Worm (Caenorhabditis elegans) whole organism, L4/young adult: ENCODE results near the gene F36G3.3.

Source experiments
- W03F9.2 ChIP-seq: fragments of 150-350 bp; optimal IDR thresholded peaks from 2 replicates; lab custom pipeline; 2014; ENCODE audit warnings: missing biosample characterization, missing genetic modification characterization
- dao-5 ChIP-seq: sonication (generic microtip); optimal IDR thresholded peaks from 2 replicates; lab custom pipeline; 2016; ENCODE audit warnings: missing genotype, missing genetic modification characterization, moderate library complexity, missing compliant biosample characterization
- him-1 ChIP-seq: sonication (generic microtip); optimal IDR thresholded peaks from 2 replicates; lab custom pipeline; 2016; ENCODE audit warnings: missing genotype, missing genetic modification reagents, missing genetic modification characterization, missing compliant biosample characterization

The F36G3.3 gene

DNA sequence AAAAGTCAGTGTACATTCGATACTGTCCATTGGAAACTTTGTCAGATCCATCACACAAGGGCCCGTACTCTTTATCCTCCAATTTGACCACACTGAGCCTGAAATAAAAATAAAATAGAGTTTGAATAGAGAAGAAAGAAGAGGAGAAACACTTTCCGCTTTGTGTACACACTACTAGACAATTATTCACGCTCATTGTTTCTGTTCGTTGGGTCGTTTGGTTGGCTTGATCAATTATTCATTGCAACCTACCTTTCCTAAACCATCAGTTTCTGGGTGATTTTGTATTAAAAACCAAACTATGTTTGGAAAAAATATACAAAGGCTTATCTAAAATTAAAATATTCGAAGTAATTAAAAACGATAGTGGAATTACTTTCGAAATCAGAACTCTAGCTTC, 6.1 kb downstream of the F36G3.3 start:
- no peak for TF ChIP-seq him-1 (tag; lab: Kevin White, UChicago)
- TF ChIP-seq dao-5 (tag; lab: Kevin White, UChicago), result no peak
- no peak for TF ChIP-seq W03F9.2 (tag; lab: Kevin White, UChicago)

DNA sequence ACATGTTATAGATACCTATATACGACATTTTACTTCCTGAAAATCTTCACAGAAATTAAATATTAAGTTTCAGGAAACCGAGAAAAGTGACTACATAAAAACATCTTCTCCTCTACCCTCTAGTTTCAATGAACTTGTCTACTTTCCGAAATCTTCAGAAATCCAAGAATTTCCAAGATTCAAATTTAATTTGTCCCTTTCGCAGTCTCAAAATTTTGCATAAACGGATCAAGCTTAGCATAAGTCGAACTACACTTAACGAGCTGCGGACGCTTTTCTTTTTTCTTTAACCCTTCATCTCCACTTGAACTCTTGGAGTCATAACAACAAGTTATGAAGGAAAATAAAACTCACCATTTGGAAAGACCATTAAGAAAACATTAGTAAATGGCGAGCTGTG, 6.8 kb downstream of the F36G3.3 start:
- no peak for TF ChIP-seq dao-5 (tag; lab: Kevin White, UChicago)
- no peak for TF ChIP-seq W03F9.2 (tag; lab: Kevin White, UChicago)
- TF ChIP-seq him-1 (tag; lab: Kevin White, UChicago), result no peak

DNA sequence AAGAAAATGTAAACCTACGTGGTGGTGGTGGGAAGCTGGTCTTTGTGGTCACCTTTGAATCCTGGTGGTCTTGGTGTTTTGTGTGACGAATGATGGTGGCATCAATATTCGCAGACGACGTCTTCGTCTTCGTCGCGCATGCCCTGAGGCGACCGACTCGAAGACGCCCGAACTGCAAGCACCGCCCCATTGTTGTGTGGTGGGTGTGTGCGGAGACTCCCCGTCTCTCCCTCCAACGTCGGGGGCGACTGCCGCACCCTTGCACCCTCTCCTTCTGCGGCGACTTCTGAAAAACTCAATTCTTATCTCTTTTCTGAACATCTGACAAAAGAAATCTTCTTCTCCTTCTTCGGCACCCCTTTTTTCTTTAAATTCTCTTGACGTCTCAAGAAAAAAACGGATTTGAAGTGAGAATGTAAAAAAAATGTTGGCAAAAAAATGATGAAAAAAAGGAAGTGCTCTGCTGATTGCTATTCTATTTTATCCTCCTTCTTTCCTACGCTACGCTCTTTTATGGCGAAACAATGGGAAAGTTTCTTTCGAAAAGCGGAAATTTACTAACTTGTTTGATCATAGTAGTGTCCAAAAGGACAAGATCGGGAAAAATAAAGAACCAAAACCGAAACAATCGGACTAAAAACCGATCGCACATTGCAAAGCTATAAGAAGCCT, 8.9 kb downstream of the F36G3.3 start, which contains the start of gene lgc-47:
TSS of gene lgc-47 (minus strand) at position 286 of the 672 bp plus-strand sequence.
- no peak for TF ChIP-seq W03F9.2 (tag; lab: Kevin White, UChicago)
- no peak for TF ChIP-seq him-1 (tag; lab: Kevin White, UChicago)
- no peak for TF ChIP-seq dao-5 (tag; lab: Kevin White, UChicago)

DNA sequence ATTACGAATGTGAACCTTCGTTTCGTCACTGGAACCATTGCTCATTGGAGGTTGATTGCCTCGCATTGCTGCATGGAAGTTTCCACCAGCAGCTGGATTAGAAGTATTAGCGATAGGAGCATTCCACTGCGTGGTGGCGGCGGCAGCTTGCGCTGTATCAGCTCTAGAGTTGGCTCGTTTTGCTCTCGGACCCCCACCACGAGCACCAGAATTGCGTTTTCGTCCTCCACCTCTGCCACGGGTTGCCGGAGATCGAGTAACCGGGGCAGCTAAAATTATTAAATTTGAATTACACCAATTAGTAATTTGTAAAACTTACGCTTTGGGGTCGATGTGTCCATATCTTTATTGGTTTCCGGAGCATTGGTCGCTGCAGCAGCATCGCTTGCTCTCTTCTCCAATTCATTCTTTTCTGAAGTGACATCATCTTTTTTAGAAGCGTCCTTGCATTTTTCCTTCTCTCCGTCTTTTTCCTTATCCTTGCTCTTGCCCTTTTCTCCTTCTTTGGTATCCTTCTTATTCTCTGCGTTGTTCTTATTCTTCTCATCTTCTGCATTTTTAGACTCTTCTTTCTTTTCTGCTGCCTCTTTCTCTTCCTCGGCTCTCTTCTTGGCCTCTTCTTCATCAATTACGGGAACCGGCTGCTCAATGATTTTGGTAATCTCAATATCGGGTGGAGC, 15.6 kb downstream of the F36G3.3 start:
- TF ChIP-seq W03F9.2 (tag; lab: Kevin White, UChicago) (no peak), dao-5 (tag; lab: Kevin White, UChicago) (no peak), him-1 (tag; lab: Kevin White, UChicago) (no peak)

DNA sequence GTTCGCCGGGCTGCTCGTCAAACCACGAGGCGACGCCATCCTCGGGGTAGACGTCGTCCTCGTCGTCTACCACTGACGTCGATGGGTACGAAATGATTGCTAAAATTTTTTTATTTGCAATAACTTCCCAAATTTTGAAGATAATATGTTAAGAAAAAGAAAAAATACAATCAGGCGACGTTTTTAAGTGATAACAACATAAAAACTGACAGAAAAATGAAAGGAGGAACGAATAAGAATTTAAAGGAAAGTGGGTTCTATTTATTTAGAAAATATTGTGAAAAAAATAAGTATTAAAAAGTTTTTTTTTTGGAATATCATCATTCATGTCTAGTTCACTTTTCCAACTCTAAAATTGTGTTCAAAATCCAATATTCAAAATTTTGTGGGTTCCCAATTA, 23.5 kb downstream of the F36G3.3 start, which contains the start of gene dpy-22:
TSS of gene dpy-22 (minus strand) at position 101 of the 400 bp plus-strand sequence.
- TF ChIP-seq W03F9.2 (tag; lab: Kevin White, UChicago) (no peak), him-1 (tag; lab: Kevin White, UChicago) (no peak), dao-5 (tag; lab: Kevin White, UChicago) (no peak)

DNA sequence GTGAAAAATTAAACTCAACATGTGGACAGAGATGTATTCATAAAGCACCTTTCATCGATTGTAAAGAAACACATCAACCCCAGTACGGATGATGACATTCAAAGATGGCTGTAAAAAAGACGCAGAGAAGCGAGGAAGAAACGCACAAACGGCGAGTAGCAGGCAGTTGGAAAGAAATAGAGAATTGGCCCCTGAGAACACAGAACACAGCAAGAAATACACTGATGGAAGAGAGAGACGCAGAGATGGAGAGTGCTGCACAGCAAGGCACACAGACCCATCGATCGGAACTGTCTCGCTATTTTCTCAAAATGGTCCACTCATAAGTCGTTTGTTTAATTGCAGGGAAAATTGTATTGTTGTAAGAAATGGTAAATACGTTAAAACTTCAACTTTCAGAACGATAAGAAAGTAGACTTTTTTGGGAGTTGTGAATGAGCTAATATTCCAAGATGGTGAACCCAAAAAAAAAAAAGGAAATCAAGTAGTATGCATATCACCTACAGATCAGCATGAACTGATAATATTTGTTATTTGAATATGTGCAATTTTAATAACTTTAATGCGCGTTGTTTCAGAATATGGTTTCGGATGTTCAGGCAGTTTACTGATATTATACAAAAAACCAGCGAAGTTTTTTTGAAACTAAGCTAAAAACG, 24.1 kb downstream of the F36G3.3 start:
- TF ChIP-seq W03F9.2 (tag; lab: Kevin White, UChicago) (no peak), dao-5 (tag; lab: Kevin White, UChicago) (peak; percentile 14)

DNA sequence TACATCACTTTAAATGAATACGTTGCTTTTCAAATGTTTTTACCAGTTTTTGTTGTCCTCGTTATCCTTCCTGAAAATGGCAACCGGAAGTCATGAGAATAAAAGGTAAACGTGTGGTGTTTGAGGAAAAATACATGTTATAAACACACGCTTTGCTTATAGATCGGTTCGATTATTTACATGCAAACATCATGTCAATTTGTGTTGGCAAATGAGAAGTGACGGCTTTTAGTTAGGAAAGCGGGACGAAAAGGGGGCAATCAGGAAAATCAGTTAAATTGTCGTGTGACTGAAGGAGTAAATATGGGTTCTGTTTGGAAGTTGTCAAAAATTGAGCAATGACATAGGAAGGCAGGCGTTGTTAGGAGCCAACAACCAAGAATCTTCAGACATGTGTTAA, 32.6 kb downstream of the F36G3.3 start, which contains the start of gene rrc-1:
TSS of gene rrc-1 (minus strand) at position 74 of the 400 bp plus-strand sequence.
- TF ChIP-seq W03F9.2 (tag; lab: Kevin White, UChicago) (no peak), dao-5 (tag; lab: Kevin White, UChicago) (no peak), him-1 (tag; lab: Kevin White, UChicago) (no peak)

DNA sequence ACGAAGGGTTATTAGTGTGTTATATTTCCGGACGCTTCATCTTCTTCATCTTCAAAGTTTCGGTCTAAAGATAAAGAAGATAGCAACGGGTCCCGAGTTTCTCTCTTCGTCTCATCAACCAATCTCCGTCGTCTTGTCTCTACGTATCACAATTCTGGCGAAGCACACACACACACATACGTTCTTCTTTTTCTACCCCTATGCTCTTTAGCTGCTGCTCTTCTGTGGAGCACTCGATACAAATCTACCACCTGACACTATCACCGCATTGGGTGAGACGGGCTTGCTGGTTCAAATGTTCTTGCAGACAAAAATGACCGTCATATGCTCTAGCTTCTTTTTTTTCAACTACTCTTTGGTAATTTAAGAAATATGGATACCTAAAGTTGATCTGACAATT, 33.7 kb downstream of the F36G3.3 start:
- no peak for TF ChIP-seq him-1 (tag; lab: Kevin White, UChicago)
- no peak for TF ChIP-seq W03F9.2 (tag; lab: Kevin White, UChicago)
- TF ChIP-seq dao-5 (tag; lab: Kevin White, UChicago), result no peak

DNA sequence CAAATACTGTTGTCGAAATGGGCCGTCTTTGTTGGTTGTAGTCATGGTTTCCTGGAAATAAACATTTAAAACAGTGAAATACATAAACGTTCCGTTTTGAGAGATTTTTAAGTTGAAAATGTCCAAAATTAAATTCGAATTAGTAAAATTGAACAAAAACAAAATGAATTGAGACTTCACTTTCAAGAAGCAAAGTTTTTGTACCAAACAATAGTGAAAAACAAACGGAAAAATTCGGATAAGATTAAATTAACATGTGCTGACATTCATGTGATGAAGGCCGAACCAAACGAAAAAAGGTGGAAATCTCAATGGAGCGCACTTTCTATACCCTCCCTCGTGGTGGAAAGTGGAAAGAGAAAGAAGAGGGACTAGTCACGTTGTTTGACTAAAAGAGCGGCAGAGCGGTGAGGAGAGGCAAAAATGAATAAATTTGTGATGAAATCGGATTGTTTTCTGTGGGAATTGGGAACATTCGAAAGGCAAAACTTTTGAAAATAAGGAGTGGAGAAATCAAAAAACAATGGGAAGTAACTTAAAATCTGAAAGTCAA, 39.4 kb downstream of the F36G3.3 start, which contains the start of gene ipla-2:
TSS of gene ipla-2 (minus strand) at position 51 of the 553 bp plus-strand sequence.
- TF ChIP-seq him-1 (tag; lab: Kevin White, UChicago) (no peak), dao-5 (tag; lab: Kevin White, UChicago) (no peak), W03F9.2 (tag; lab: Kevin White, UChicago) (peak; percentile 72)

DNA sequence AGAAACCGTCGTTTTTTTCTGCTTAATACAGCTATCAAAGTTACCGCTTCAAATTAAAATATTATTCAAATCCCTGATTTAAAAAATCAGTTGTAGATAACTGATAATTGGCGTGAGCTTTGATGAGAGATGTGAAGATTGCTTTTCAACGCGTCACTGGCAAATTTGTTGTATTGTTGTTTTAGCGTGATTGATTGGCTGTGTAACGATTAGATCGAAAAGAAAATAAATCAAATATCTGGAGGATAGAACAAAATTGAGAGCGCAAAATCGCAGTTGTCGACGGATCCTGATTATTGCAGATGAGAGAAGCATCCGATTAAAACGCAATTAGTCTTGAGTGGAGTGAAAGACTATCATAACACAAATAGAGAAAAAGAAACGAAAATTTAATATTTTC, 42.2 kb downstream of the F36G3.3 start:
- TF ChIP-seq dao-5 (tag; lab: Kevin White, UChicago) (no peak), W03F9.2 (tag; lab: Kevin White, UChicago) (no peak), him-1 (tag; lab: Kevin White, UChicago) (no peak)

DNA sequence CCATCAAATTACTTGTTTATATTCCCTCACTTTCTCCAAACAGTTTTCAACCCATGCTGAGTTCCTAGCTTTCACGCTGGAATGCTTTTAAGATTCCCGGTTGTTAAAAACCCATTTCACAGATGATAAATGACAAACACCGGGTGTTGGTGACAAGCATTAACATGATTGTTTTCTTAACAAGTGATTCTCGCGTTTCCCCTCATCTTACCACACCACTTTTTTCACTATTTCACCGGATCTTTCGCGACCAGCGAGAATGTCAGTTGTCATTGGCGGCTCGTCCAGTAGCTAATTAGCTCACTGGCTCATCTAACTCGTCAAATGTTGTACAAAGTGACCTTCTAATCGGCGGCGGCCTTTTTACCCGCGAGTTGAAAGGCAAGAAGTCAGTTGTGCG, 43.5 kb downstream of the F36G3.3 start:
- TF ChIP-seq him-1 (tag; lab: Kevin White, UChicago), result no peak
- no peak for TF ChIP-seq W03F9.2 (tag; lab: Kevin White, UChicago)
- no peak for TF ChIP-seq dao-5 (tag; lab: Kevin White, UChicago)

DNA sequence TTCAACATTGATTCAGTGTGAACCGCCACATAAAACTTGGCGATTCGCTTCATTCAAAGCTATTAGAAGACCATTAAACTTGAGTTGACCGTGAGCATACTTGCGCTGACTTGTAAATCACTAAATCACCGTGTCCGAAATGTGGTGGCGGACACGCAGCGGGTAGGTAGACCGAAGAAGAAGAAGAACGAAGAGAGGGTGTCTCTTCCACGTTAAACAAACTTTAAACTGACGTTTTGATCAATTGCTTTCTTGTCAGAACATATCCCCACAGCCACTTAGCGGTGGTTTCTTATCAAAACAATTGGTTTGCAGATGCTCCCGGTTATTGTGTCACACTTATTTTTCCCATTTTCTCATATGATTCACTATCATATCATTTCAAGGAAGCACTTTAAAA, 44.9 kb downstream of the F36G3.3 start:
- TF ChIP-seq dao-5 (tag; lab: Kevin White, UChicago), result no peak
- no peak for TF ChIP-seq him-1 (tag; lab: Kevin White, UChicago)
- TF ChIP-seq W03F9.2 (tag; lab: Kevin White, UChicago), result no peak

DNA sequence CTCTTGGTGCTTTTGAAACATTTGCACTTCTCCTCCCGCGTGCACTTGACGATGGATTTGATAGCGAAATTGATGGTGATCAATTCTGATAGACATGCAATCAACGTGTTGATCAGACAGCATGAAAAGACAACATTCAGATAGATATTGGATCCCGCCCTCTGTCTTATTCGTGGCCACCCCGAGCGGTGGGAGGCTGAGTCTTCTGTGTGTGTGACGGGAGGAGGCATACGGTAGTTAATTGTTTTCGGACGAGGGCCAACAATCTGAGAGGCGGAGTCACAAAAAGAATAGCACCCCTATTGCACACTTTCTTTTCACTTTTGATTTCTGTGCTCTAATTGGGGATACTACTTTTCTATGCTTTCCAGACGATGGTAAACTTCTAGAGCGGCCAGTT, 47.3 kb downstream of the F36G3.3 start:
- no peak for TF ChIP-seq W03F9.2 (tag; lab: Kevin White, UChicago)
- TF ChIP-seq him-1 (tag; lab: Kevin White, UChicago), result no peak
- TF ChIP-seq dao-5 (tag; lab: Kevin White, UChicago), result no peak
